Fruit fly (Drosophila melanogaster): Measurements from ENCODE around the gene CG7920.

DNA sequence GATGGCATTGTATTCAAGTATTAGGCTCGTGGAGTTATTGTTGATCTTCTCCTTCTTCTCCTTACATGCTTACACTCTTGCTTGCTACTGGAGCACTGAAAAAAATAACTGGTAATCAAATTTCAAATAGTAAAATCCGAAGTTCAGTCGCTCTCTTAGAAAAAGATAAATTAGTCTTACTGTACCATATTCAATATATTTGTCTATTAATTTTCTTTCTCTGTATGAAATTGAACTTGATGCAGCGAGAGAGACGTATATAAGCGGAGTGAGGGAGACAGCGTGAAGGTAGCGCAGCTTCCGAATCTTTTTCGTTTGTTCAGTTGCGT is 46.0 kb upstream of the CG7920 start:
- TF ChIP-seq CTCF (optimal IDR thresholded peaks at IDR 0.05): no peak
- no peak for TF ChIP-seq CG8478 (optimal IDR thresholded peaks at IDR 0.05)
